Worm (Caenorhabditis elegans): ENCODE measurements around the gene F49E2.5.

DNA sequence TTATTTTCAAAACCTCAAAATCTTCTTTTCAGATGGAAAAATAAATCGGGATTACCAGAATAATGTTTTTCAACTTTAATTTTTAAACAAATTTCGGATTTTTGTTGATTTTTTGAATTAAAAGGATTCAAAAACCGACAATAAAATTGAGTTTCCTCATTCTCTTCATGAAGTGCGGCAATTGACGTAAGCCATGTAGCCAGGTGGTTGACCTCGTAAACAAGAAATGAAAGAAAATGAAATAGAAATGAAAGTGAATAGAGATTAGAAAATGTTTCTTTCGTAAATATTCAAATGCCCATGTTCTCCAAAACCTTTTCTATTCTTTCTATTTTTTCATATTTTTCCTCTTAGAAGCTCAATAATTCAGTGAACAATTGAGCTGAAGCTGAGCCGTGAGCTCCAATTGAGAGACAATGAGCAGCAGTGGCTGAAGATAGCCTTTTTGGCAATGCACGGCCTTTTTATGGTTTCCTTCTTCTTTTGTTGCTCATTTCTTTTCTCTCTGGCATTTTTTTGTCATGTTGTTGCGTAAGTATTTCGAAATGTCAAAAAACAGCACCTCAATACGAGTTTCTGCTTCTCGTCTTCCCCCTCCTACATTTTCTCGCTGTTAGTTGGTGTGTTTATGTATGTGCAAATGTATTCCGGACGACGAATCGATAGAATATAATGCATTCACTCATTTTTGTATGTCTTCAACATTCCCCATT lies 6.4 kb downstream of the F49E2.5 start:
- TF ChIP-seq nhr-11 (tag; optimal IDR thresholded peaks at IDR 0.05): no peak
- TF ChIP-seq snpc-4 (tag; optimal IDR thresholded peaks at IDR 0.05): no peak
- no peak for TF ChIP-seq lin-15B (tag; optimal IDR thresholded peaks at IDR 0.05)
- no peak for TF ChIP-seq nhr-237 (tag; optimal IDR thresholded peaks at IDR 0.05)
- TF ChIP-seq egl-27 (tag; optimal IDR thresholded peaks at IDR 0.05): no peak
- no peak for TF ChIP-seq gei-8 (GFP tag; optimal IDR thresholded peaks at IDR 0.05)
- TF ChIP-seq ceh-82 (tag; optimal IDR thresholded peaks at IDR 0.05): no peak
- TF ChIP-seq nhr-6 (tag; optimal IDR thresholded peaks at IDR 0.05): no peak
- TF ChIP-seq F26F4.8 (GFP tag; conservative IDR thresholded peaks at IDR 0.05): no peak
- TF ChIP-seq cey-2 (tag; optimal IDR thresholded peaks at IDR 0.05; ENCODE audit: borderline replicate concordance, insufficient read depth): no peak
- TF ChIP-seq ama-1 (optimal IDR thresholded peaks at IDR 0.05): no peak

All from whole organism, L4 larva.